Worm (Caenorhabditis elegans) whole organism, L1 larva: ENCODE data around the gene enpl-1.
A peak's percentile ranks its signal among the peaks of the same experiment; 100 is the strongest.

Source experiments
- C04F5.9 ChIP-seq: sonication (generic microtip); optimal IDR thresholded peaks from 2 replicates; lab custom pipeline; 2016; ENCODE audit warnings: missing genetic modification characterization, missing compliant biosample characterization
- C16A3.4 ChIP-seq: fragments of 150-350 bp; optimal IDR thresholded peaks from 2 replicates; lab custom pipeline; 2014; ENCODE audit warnings: missing biosample characterization, missing genetic modification characterization
- C34B4.2 ChIP-seq: sonication (generic microtip); optimal IDR thresholded peaks from 2 replicates; lab custom pipeline; 2017; ENCODE audit warnings: mild to moderate bottlenecking, missing genetic modification characterization, missing compliant biosample characterization
- F16B12.6 ChIP-seq: fragments of 150-350 bp; optimal IDR thresholded peaks from 2 replicates; lab custom pipeline; 2014; ENCODE audit warnings: missing biosample characterization, missing genetic modification characterization
- Y116A8C.19 ChIP-seq: sonication (generic microtip); optimal IDR thresholded peaks from 2 replicates; lab custom pipeline; 2016; ENCODE audit warnings: missing compliant biosample characterization, missing genetic modification characterization, borderline replicate concordance
- alr-1 ChIP-seq: fragments of 200-800 bp; sonication (Bioruptor generic); optimal IDR thresholded peaks from 2 replicates; lab custom pipeline; 2018; ENCODE audit warnings: borderline replicate concordance, mild to moderate bottlenecking, missing genetic modification characterization, missing compliant biosample characterization
- ama-1 ChIP-seq: fragments of 150-350 bp; optimal IDR thresholded peaks from 2 replicates; lab custom pipeline; 2014
- blmp-1 ChIP-seq: fragments of 150-350 bp; optimal IDR thresholded peaks from 2 replicates; lab custom pipeline; 2014; ENCODE audit warnings: missing biosample characterization, missing genetic modification characterization
- ceh-8 ChIP-seq: fragments of 200-800 bp; sonication (Bioruptor generic); optimal IDR thresholded peaks from 2 replicates; lab custom pipeline; 2018; ENCODE audit warnings: mild to moderate bottlenecking, missing genetic modification characterization, moderate library complexity, missing compliant biosample characterization
- ceh-88 ChIP-seq: fragments of 200-800 bp; sonication (Bioruptor generic); IDR thresholded peaks from 2 replicates; pipeline ENCODE4 v1.3.6; 2022; ENCODE audit warnings: missing genetic modification characterization, missing compliant biosample characterization
- dsc-1 ChIP-seq: sonication (generic microtip); optimal IDR thresholded peaks from 2 replicates; lab custom pipeline; 2016; ENCODE audit warnings: mild to moderate bottlenecking, missing genetic modification characterization, missing compliant biosample characterization
- egl-13 ChIP-seq: sonication (generic microtip); optimal IDR thresholded peaks from 2 replicates; lab custom pipeline; 2016; ENCODE audit warnings: missing genotype, missing genetic modification reagents, missing genetic modification characterization, missing compliant biosample characterization
- elt-2 ChIP-seq: sonication (generic microtip); optimal IDR thresholded peaks from 2 replicates; lab custom pipeline; 2016; ENCODE audit warnings: missing genetic modification characterization, mild to moderate bottlenecking, inconsistent platforms, missing compliant biosample characterization, missing genetic modification reagents
- elt-3 ChIP-seq, 6 experiments: fragments of 150-350 bp in 1 of 6; sonication (generic microtip); optimal IDR thresholded peaks; 2 replicates each; lab custom pipeline; 2017 to 2018; ENCODE audit warnings: missing biosample characterization in 6 of 6, missing genetic modification characterization in 6 of 6, inconsistent platforms in 1 of 6
- fos-1 ChIP-seq: fragments of 150-350 bp; optimal IDR thresholded peaks from 2 replicates; lab custom pipeline; 2014; ENCODE audit warnings: missing biosample characterization, missing genetic modification characterization
- hlh-17 ChIP-seq: fragments of 200-800 bp; sonication (Bioruptor generic); optimal IDR thresholded peaks from 2 replicates; lab custom pipeline; 2018; ENCODE audit warnings: missing genetic modification characterization, mild to moderate bottlenecking, missing compliant biosample characterization, moderate library complexity, borderline replicate concordance
- hpl-2 ChIP-seq: fragments of 150-350 bp; optimal IDR thresholded peaks from 2 replicates; lab custom pipeline; 2014; ENCODE audit warnings: missing biosample characterization, missing genetic modification reagents, missing genetic modification characterization
- irx-1 ChIP-seq: sonication (generic microtip); optimal IDR thresholded peaks from 2 replicates; lab custom pipeline; 2016; ENCODE audit warnings: missing genetic modification characterization, missing compliant biosample characterization
- isw-1 ChIP-seq: fragments of 200-800 bp; sonication (Bioruptor generic); IDR thresholded peaks from 2 replicates; pipeline ENCODE4 v1.3.6; 2022; ENCODE audit warnings: missing genetic modification characterization, missing compliant biosample characterization
- lin-14 ChIP-seq: fragments of 200-800 bp; sonication (Bioruptor generic); optimal IDR thresholded peaks from 2 replicates; lab custom pipeline; 2018; ENCODE audit warnings: mild to moderate bottlenecking, missing genetic modification characterization, moderate library complexity, missing compliant biosample characterization
- lin-15B ChIP-seq: fragments of 150-350 bp; sonication (generic microtip); optimal IDR thresholded peaks from 3 replicates; lab custom pipeline; 2014; ENCODE audit warnings: missing biosample characterization, missing genetic modification characterization
- lsy-2 ChIP-seq, 2 experiments: fragments of 150-350 bp; optimal IDR thresholded peaks; 2 replicates each; lab custom pipeline; 2014; ENCODE audit warnings: missing biosample characterization in 2 of 2, missing genetic modification characterization in 2 of 2
- mdl-1 ChIP-seq, 2 experiments: fragments of 150-350 bp; optimal IDR thresholded peaks; 2 replicates each; lab custom pipeline; 2014 to 2017; ENCODE audit warnings: missing biosample characterization in 2 of 2, missing genetic modification characterization in 2 of 2, inconsistent platforms in 1 of 2
- mef-2 ChIP-seq: fragments of 150-350 bp; optimal IDR thresholded peaks from 2 replicates; lab custom pipeline; 2014; ENCODE audit warnings: missing biosample characterization, missing genetic modification characterization
- nhr-19 ChIP-seq: fragments of 200-800 bp; sonication (Bioruptor generic); conservative IDR thresholded peaks from 2 replicates; pipeline ENCODE4 v1.3.6; 2022; ENCODE audit warnings: missing genetic modification characterization, missing compliant biosample characterization
- nhr-20 ChIP-seq: sonication (generic microtip); optimal IDR thresholded peaks from 2 replicates; lab custom pipeline; 2016; ENCODE audit warnings: mild to moderate bottlenecking, missing genetic modification characterization, missing compliant biosample characterization
- nhr-71 ChIP-seq: sonication (generic microtip); optimal IDR thresholded peaks from 2 replicates; lab custom pipeline; 2016; ENCODE audit warnings: mild to moderate bottlenecking, missing genetic modification characterization, moderate library complexity, missing compliant biosample characterization
- nhr-76 ChIP-seq: sonication (generic microtip); optimal IDR thresholded peaks from 2 replicates; lab custom pipeline; 2017; ENCODE audit warnings: missing biosample characterization, missing genetic modification characterization
- nhr-84 ChIP-seq: sonication (generic microtip); optimal IDR thresholded peaks from 2 replicates; lab custom pipeline; 2017; ENCODE audit warnings: missing biosample characterization, missing genetic modification characterization
- nhr-85 ChIP-seq: sonication (generic microtip); peaks from one replicate; lab custom pipeline; 2016; ENCODE audit warnings: missing genetic modification characterization, inconsistent platforms, missing compliant biosample characterization
- nhr-90 ChIP-seq: sonication (generic microtip); optimal IDR thresholded peaks from 2 replicates; lab custom pipeline; 2016; ENCODE audit warnings: mild to moderate bottlenecking, missing genetic modification characterization, missing compliant biosample characterization; ENCODE audit not compliant: poor library complexity
- pag-3 ChIP-seq: sonication (generic microtip); optimal IDR thresholded peaks from 2 replicates; lab custom pipeline; 2017; ENCODE audit warnings: missing genetic modification characterization, mild to moderate bottlenecking, missing compliant biosample characterization, antibody characterized with exemption, borderline replicate concordance; ENCODE audit not compliant: insufficient read depth
- pax-3 ChIP-seq: fragments of 200-800 bp; sonication (Bioruptor generic); optimal IDR thresholded peaks from 2 replicates; lab custom pipeline; 2018; ENCODE audit warnings: mild to moderate bottlenecking, missing genetic modification characterization, moderate library complexity, missing compliant biosample characterization
- pqm-1 ChIP-seq: sonication (generic microtip); optimal IDR thresholded peaks from 3 replicates; lab custom pipeline; 2017; ENCODE audit warnings: missing biosample characterization, missing genetic modification characterization
- rnt-1 ChIP-seq: sonication (generic microtip); optimal IDR thresholded peaks from 2 replicates; lab custom pipeline; 2016; ENCODE audit warnings: mild to moderate bottlenecking, missing genetic modification characterization, moderate library complexity, missing compliant biosample characterization
- skn-1 ChIP-seq: fragments of 150-350 bp; optimal IDR thresholded peaks from 2 replicates; lab custom pipeline; 2014; ENCODE audit warnings: missing biosample characterization, missing genetic modification characterization
- snu-23 ChIP-seq: sonication (generic microtip); optimal IDR thresholded peaks from 2 replicates; lab custom pipeline; 2016; ENCODE audit warnings: missing genetic modification characterization, missing compliant biosample characterization
- sptf-1 ChIP-seq: fragments of 150-350 bp; optimal IDR thresholded peaks from 2 replicates; lab custom pipeline; 2014; ENCODE audit warnings: missing biosample characterization, missing genetic modification characterization
- sup-37 ChIP-seq: fragments of 200-800 bp; sonication (Bioruptor generic); optimal IDR thresholded peaks from 2 replicates; lab custom pipeline; 2018; ENCODE audit warnings: mild to moderate bottlenecking, missing genetic modification characterization, missing compliant biosample characterization
- swsn-7 ChIP-seq: sonication (generic microtip); optimal IDR thresholded peaks from 2 replicates; lab custom pipeline; 2016; ENCODE audit warnings: missing genetic modification characterization, missing compliant biosample characterization
- tbx-2 ChIP-seq: sonication (generic microtip); optimal IDR thresholded peaks from 2 replicates; lab custom pipeline; 2016; ENCODE audit warnings: missing genetic modification characterization, missing compliant biosample characterization
- unc-130 ChIP-seq: fragments of 150-350 bp; optimal IDR thresholded peaks from 2 replicates; lab custom pipeline; 2017; ENCODE audit warnings: missing biosample characterization, missing genetic modification characterization, inconsistent platforms
- unc-86 ChIP-seq: sonication (generic microtip); optimal IDR thresholded peaks from 2 replicates; lab custom pipeline; 2016; ENCODE audit warnings: missing genetic modification characterization, missing compliant biosample characterization
- xbp-1 ChIP-seq: sonication (generic microtip); optimal IDR thresholded peaks from 2 replicates; lab custom pipeline; 2016; ENCODE audit warnings: missing genetic modification characterization, missing compliant biosample characterization
- zip-4 ChIP-seq: fragments of 200-800 bp; sonication (Bioruptor generic); optimal IDR thresholded peaks from 2 replicates; lab custom pipeline; 2018; ENCODE audit warnings: mild to moderate bottlenecking, missing genetic modification characterization, moderate library complexity, missing compliant biosample characterization

The enpl-1 gene

ce11 chrIV:11110995-11111619, 8.0 kb upstream of the enpl-1 start, which contains the start of gene rps-5 (continued):
- TF ChIP-seq egl-13 (no peak), lsy-2 (tag; optimal IDR thresholded peaks at IDR 0.05; lab: Kevin White, UChicago) (peak; percentile 80 to 92), pax-3 (tag; lab: Kevin White, UChicago) (no peak), nhr-90 (tag; lab: Kevin White, UChicago) (peak; percentile 35), tbx-2 (tag; lab: Kevin White, UChicago) (peak; percentile 59), nhr-84 (no peak), ama-1 (no peak), dsc-1 (tag; lab: Kevin White, UChicago) (peak; percentile 37), xbp-1 (tag; lab: Kevin White, UChicago) (peak; percentile 89), nhr-76 (tag; lab: Kevin White, UChicago) (no peak), elt-3 (tag; optimal IDR thresholded peaks at IDR 0.05; lab: Kevin White, UChicago) (peak in 1 of 6 experiments; percentile 11), nhr-85 (tag; lab: Kevin White, UChicago) (peak; percentile 80), nhr-19 (GFP tag; lab: Robert Waterston, UW) (peak; percentile 66), C16A3.4 (peak; percentile 68), mdl-1 (tag; optimal IDR thresholded peaks at IDR 0.05; lab: Kevin White, UChicago) (peak in 1 of 2 experiments; percentile 50), pag-3 (tag; lab: Kevin White, UChicago) (no peak), pqm-1 (tag; lab: Kevin White, UChicago) (no peak), C34B4.2 (tag; lab: Kevin White, UChicago) (no peak), fos-1 (tag; lab: Kevin White, UChicago) (peak; percentile 52), swsn-7 (tag; lab: Kevin White, UChicago) (peak; percentile 61), nhr-71 (tag; lab: Kevin White, UChicago) (peak; percentile 80), elt-2 (tag; lab: Kevin White, UChicago) (peak; percentile 12), isw-1 (GFP tag; lab: Robert Waterston, UW) (peak; percentile 58), irx-1 (tag; lab: Kevin White, UChicago) (peak; percentile 20), lin-15B (tag; lab: Kevin White, UChicago) (peak; percentile 25)

- no peak for TF ChIP-seq F16B12.6 (tag; lab: Kevin White, UChicago)
- TF ChIP-seq zip-4 (GFP tag; lab: Kevin White, UChicago): no peak
- TF ChIP-seq irx-1 (tag; lab: Kevin White, UChicago): no peak
- no peak for TF ChIP-seq ceh-8
- TF ChIP-seq lin-15B (tag; lab: Kevin White, UChicago): no peak
- no peak for TF ChIP-seq dsc-1 (tag; lab: Kevin White, UChicago)
- TF ChIP-seq sptf-1 (tag; lab: Kevin White, UChicago): no peak
- TF ChIP-seq hpl-2 (GFP tag; lab: Kevin White, UChicago): no peak
- peak; percentile 17 for TF ChIP-seq snu-23 (GFP tag; lab: Kevin White, UChicago)
- TF ChIP-seq mdl-1 (tag; optimal IDR thresholded peaks at IDR 0.05; lab: Kevin White, UChicago): no peak
- TF ChIP-seq ceh-88 (GFP tag; lab: Robert Waterston, UW): no peak
- TF ChIP-seq xbp-1 (tag; lab: Kevin White, UChicago): peak; percentile 51
- peak; percentile 62 for TF ChIP-seq rnt-1 (tag; lab: Kevin White, UChicago)
- TF ChIP-seq alr-1: no peak
- no peak for TF ChIP-seq C04F5.9 (tag; lab: Kevin White, UChicago)
- TF ChIP-seq lsy-2 (tag; optimal IDR thresholded peaks at IDR 0.05; lab: Kevin White, UChicago): peak in 1 of 2 experiments; percentile 42
- no peak for TF ChIP-seq C16A3.4
- TF ChIP-seq ama-1: no peak
- no peak for TF ChIP-seq pqm-1 (tag; lab: Kevin White, UChicago)
- no peak for TF ChIP-seq mef-2 (tag; lab: Kevin White, UChicago)
- TF ChIP-seq pag-3 (tag; lab: Kevin White, UChicago): no peak
- TF ChIP-seq hlh-17 (GFP tag; lab: Kevin White, UChicago): no peak
- TF ChIP-seq unc-130 (tag; lab: Kevin White, UChicago): peak; percentile 55
- peak; percentile 46 for TF ChIP-seq lin-14 (GFP tag; lab: Kevin White, UChicago)
- TF ChIP-seq nhr-20 (tag; lab: Kevin White, UChicago): no peak
- peak; percentile 47 for TF ChIP-seq nhr-71 (tag; lab: Kevin White, UChicago)
- no peak for TF ChIP-seq blmp-1 (tag; lab: Kevin White, UChicago)
- TF ChIP-seq unc-86 (tag; lab: Kevin White, UChicago): no peak
- TF ChIP-seq skn-1 (tag; lab: Kevin White, UChicago): no peak
- TF ChIP-seq sup-37: no peak
- TF ChIP-seq tbx-2 (tag; lab: Kevin White, UChicago): no peak
- no peak for TF ChIP-seq elt-2 (tag; lab: Kevin White, UChicago)
- TF ChIP-seq Y116A8C.19 (tag; lab: Kevin White, UChicago): no peak
Observed at ce11 chrIV:11111898-11112297, 7.2 kb upstream of the enpl-1 start.
